Worm (Caenorhabditis elegans): ENCODE data around the gene ram-2.

DNA sequence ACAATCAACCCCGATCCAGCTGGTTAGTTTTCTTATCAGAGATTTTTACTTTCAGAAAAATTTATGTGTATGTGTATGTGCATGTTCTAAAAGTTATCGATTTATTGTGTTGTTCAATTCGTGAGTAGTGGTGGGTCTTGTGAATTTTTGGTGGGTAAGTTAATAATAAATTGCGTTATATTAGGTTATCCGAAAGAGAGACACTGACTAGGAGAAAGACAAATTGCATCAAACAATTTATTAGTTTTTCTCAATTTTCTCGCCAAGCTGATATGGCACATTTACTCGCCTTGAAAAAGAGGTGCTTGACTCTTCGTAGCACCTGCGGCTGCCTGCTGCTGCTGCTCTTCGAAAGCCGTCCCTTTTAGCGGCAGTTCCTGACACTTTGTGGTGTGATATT lies 17.6 kb downstream of the ram-2 start:
- no peak for TF ChIP-seq K12H6.12 (tag; optimal IDR thresholded peaks at IDR 0.05)
- TF ChIP-seq ztf-6 (GFP tag; IDR thresholded peaks at IDR 0.05): no peak
- TF ChIP-seq pha-4 (tag; optimal IDR thresholded peaks at IDR 0.05): no peak
- no peak for TF ChIP-seq ZK185.1 (tag; optimal IDR thresholded peaks at IDR 0.05; ENCODE audit: poor library complexity, severe bottlenecking)
- no peak for TF ChIP-seq efl-1 (GFP tag; optimal IDR thresholded peaks at IDR 0.05)
- no peak for TF ChIP-seq xnd-1 (tag; optimal IDR thresholded peaks at IDR 0.05)
- no peak for TF ChIP-seq nfyb-1 (GFP tag; IDR thresholded peaks at IDR 0.05)
- TF ChIP-seq let-607 (tag; optimal IDR thresholded peaks at IDR 0.05): no peak
- no peak for TF ChIP-seq unc-62 (GFP tag; optimal IDR thresholded peaks at IDR 0.05)
- TF ChIP-seq nhr-179 (tag; optimal IDR thresholded peaks at IDR 0.05): no peak
- TF ChIP-seq attf-5 (GFP tag; optimal IDR thresholded peaks at IDR 0.05): no peak
- TF ChIP-seq lsy-27 (tag; optimal IDR thresholded peaks at IDR 0.05; ENCODE audit: borderline replicate concordance, insufficient read depth): no peak
- no peak for TF ChIP-seq snpc-4 (GFP tag; optimal IDR thresholded peaks at IDR 0.05)
- TF ChIP-seq snpc-4 (tag; optimal IDR thresholded peaks at IDR 0.05): no peak

Data from whole organism, young adult.